Worm (Caenorhabditis elegans) whole organism, L2 larva: ENCODE results near the gene srx-86.

Experiments used
- aly-2 ChIP-seq: fragments of 150-350 bp; optimal IDR thresholded peaks from 2 replicates; lab custom pipeline; 2014; ENCODE audit warnings: missing biosample characterization, missing genetic modification characterization
- blmp-1 ChIP-seq: sonication (generic microtip); optimal IDR thresholded peaks from 2 replicates; lab custom pipeline; 2017; ENCODE audit warnings: missing genetic modification characterization, mild to moderate bottlenecking, missing compliant biosample characterization, antibody characterized with exemption, moderate library complexity; ENCODE audit not compliant: insufficient read depth
- mdl-1 ChIP-seq, 2 experiments: fragments of 150-350 bp in 1 of 2; sonication (generic microtip) in 1 of 2; optimal IDR thresholded peaks; 2 replicates each; lab custom pipeline; 2017; ENCODE audit warnings: missing biosample characterization in 2 of 2, missing genetic modification characterization in 2 of 2
- nhr-10 ChIP-seq: sonication (generic microtip); optimal IDR thresholded peaks from 2 replicates; lab custom pipeline; 2017; ENCODE audit warnings: missing biosample characterization, missing genetic modification characterization
- nhr-11 ChIP-seq: fragments of 150-350 bp; optimal IDR thresholded peaks from 2 replicates; lab custom pipeline; 2014; ENCODE audit warnings: missing biosample characterization, missing genetic modification characterization
- nhr-12 ChIP-seq: fragments of 150-350 bp; optimal IDR thresholded peaks from 2 replicates; lab custom pipeline; 2014; ENCODE audit warnings: missing biosample characterization, missing genetic modification characterization
- nhr-23 ChIP-seq: fragments of 150-350 bp; optimal IDR thresholded peaks from 2 replicates; lab custom pipeline; 2014; ENCODE audit warnings: missing biosample characterization, missing genetic modification reagents, missing genetic modification characterization
- nhr-77 ChIP-seq: fragments of 150-350 bp; optimal IDR thresholded peaks from 2 replicates; lab custom pipeline; 2014; ENCODE audit warnings: missing biosample characterization, missing genetic modification characterization
- sem-4 ChIP-seq: fragments of 150-350 bp; optimal IDR thresholded peaks from 2 replicates; lab custom pipeline; 2014; ENCODE audit warnings: missing biosample characterization, missing genetic modification reagents, missing genetic modification characterization
- skn-1 ChIP-seq: sonication (generic microtip); optimal IDR thresholded peaks from 2 replicates; lab custom pipeline; 2017; ENCODE audit warnings: missing biosample characterization, missing genetic modification characterization
- snpc-4 ChIP-seq: fragments of 150-350 bp; optimal IDR thresholded peaks from 2 replicates; lab custom pipeline; 2014; ENCODE audit warnings: missing biosample characterization, missing genetic modification characterization
- unc-62 ChIP-seq: fragments of 150-350 bp; optimal IDR thresholded peaks from 2 replicates; lab custom pipeline; 2014; ENCODE audit warnings: missing biosample characterization, missing genetic modification reagents, missing genetic modification characterization

DNA sequence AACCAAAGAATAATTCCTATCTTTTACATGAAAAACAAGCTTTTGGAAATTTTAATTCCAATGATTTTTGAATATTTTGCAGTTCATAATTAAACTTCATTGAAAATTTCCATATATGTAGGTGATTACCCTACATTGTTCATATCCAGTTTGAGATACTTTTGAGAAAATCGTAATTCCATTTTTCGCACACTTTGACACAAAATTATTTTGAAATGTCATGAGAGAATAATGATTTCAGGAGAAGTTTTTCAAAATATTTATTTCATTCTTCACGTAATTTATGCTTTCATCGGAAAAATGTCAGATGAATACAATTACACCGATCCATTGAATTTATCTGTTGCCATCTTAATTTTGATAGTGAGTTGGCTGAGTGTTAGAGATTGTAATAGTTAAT is 20.5 kb downstream of the srx-86 start, which contains the start of gene srx-88:
- TF ChIP-seq mdl-1 (tag; optimal IDR thresholded peaks at IDR 0.05; lab: Kevin White, UChicago) (no peak), aly-2 (tag; lab: Kevin White, UChicago) (no peak), nhr-23 (tag; lab: Kevin White, UChicago) (no peak), snpc-4 (tag; lab: Kevin White, UChicago) (no peak), nhr-10 (tag; lab: Kevin White, UChicago) (no peak), unc-62 (no peak), skn-1 (no peak), blmp-1 (tag; lab: Kevin White, UChicago) (no peak), nhr-77 (tag; lab: Kevin White, UChicago) (no peak), nhr-11 (tag; lab: Kevin White, UChicago) (no peak), sem-4 (no peak), nhr-12 (tag; lab: Kevin White, UChicago) (no peak)
